Fruit fly (Drosophila melanogaster) whole organism, pupa: Measurements from ENCODE around the gene CG16711.

Experiments used
- CG12605 ChIP-seq: fragments of 200-800 bp; sonication (Bioruptor generic); IDR thresholded peaks from 2 replicates; pipeline ENCODE4 v1.3.6; 2022; ENCODE audit warnings: missing biosample characterization, missing genetic modification characterization
- CG13204 ChIP-seq: fragments of 200-800 bp; sonication (Bioruptor generic); optimal IDR thresholded peaks from 2 replicates; lab custom pipeline; 2018; ENCODE audit warnings: missing biosample characterization, mild to moderate bottlenecking, missing genetic modification characterization, moderate library complexity
- CG15710 ChIP-seq: fragments of 200-800 bp; sonication (Bioruptor generic); optimal IDR thresholded peaks from 2 replicates; lab custom pipeline; 2018; ENCODE audit warnings: missing biosample characterization, mild to moderate bottlenecking, missing genetic modification characterization, moderate library complexity
- CG4496 ChIP-seq: fragments of 200-800 bp; sonication (Bioruptor generic); IDR thresholded peaks from 3 replicates; pipeline ENCODE4 v1.3.6; 2022; ENCODE audit warnings: missing biosample characterization, missing genetic modification characterization
- EcR ChIP-seq: fragments of 200-800 bp; sonication (Bioruptor generic); optimal IDR thresholded peaks from 3 replicates; lab custom pipeline; 2019; ENCODE audit warnings: missing biosample characterization, missing genetic modification characterization, mild to moderate bottlenecking, moderate library complexity, missing genetic modification reagents
- Ets98B ChIP-seq: fragments of 200-800 bp; sonication (Bioruptor generic); IDR thresholded peaks from 2 replicates; pipeline ENCODE4 v1.3.6; 2022; ENCODE audit warnings: missing biosample characterization, missing genetic modification characterization
- Snoo ChIP-seq: fragments of 200-800 bp; sonication (Bioruptor generic); optimal IDR thresholded peaks from 3 replicates; lab custom pipeline; 2017; ENCODE audit warnings: missing biosample characterization, mild to moderate bottlenecking, missing genetic modification characterization, inconsistent platforms
- fd96Ca ChIP-seq: fragments of 200-800 bp; sonication (Bioruptor generic); IDR thresholded peaks from 3 replicates; pipeline ENCODE4 v1.3.6; 2022; ENCODE audit warnings: missing biosample characterization, missing genetic modification characterization

DNA sequence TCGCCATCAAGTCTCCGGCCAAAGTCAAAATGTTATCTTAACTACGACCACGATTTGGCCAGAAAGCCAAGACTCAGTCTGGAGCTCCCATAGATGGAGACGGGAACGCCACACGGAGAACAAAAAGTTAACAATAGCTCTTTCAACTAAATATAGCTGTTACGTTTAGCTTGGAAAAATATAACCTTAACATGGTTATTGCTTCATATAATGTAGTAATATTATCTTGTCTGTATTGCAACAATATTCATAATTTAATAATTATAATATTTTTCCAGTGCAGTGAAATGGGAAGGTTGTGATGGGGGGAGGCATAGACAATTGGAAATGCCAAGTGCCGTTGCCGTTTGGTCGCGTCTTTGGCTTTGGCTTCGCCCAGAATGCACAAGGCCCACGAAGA is 41.3 kb downstream of the CG16711 start:
- peak; percentile 80 for TF ChIP-seq Ets98B (GFP tag; lab: Robert Waterston, UW)
- TF ChIP-seq EcR (GFP tag; lab: Kevin White, UChicago) = no peak
- TF ChIP-seq CG15710 (tag; lab: Kevin White, UChicago) = peak; percentile 22
- TF ChIP-seq CG12605 (GFP tag; lab: Robert Waterston, UW) = peak; percentile 65
- no peak for TF ChIP-seq Snoo (tag; lab: Kevin White, UChicago)
- TF ChIP-seq fd96Ca (GFP tag; lab: Robert Waterston, UW) = 0 out of 3 replicates have a peak, but pooled peaks have one; percentile 45
- no peak for TF ChIP-seq CG13204 (GFP tag; lab: Kevin White, UChicago)
- TF ChIP-seq CG4496 = peak; percentile 73; the same call in 2 of the 3 replicates
